Worm (Caenorhabditis elegans) whole organism, young adult: ENCODE results near the gene C06E4.6.

ENCODE experiments used
- F39B2.1 ChIP-seq: fragments of 200-800 bp; sonication (Bioruptor generic); IDR thresholded peaks from 2 replicates; pipeline ENCODE4 v1.3.6; 2022; ENCODE audit warnings: missing genetic modification reagents, missing genetic modification characterization, missing compliant biosample characterization
- F52B5.7 ChIP-seq: sonication (generic microtip); optimal IDR thresholded peaks from 2 replicates; lab custom pipeline; 2016; ENCODE audit warnings: mild to moderate bottlenecking, missing genetic modification characterization, missing compliant biosample characterization
- F57C9.4 ChIP-seq: sonication (generic microtip); optimal IDR thresholded peaks from 2 replicates; lab custom pipeline; 2017; ENCODE audit warnings: mild to moderate bottlenecking, missing genetic modification characterization, missing compliant biosample characterization
- Y53F4B.3 ChIP-seq: fragments of 200-800 bp; sonication (Bioruptor generic); IDR thresholded peaks from 2 replicates; pipeline ENCODE4 v1.3.6; 2022; ENCODE audit warnings: missing genetic modification reagents, missing genetic modification characterization, missing compliant biosample characterization
- Y56A3A.18 ChIP-seq: fragments of 200-800 bp; sonication (Bioruptor generic); IDR thresholded peaks from 2 replicates; pipeline ENCODE4 v1.3.6; 2022; ENCODE audit warnings: missing genetic modification reagents, missing genetic modification characterization, missing compliant biosample characterization
- ZK185.1 ChIP-seq: sonication (generic microtip); optimal IDR thresholded peaks from 2 replicates; lab custom pipeline; 2016; ENCODE audit warnings: mild to moderate bottlenecking, missing genetic modification characterization, missing compliant biosample characterization; ENCODE audit not compliant: poor library complexity, severe bottlenecking
- aptf-3 ChIP-seq: fragments of 200-800 bp; sonication (Bioruptor generic); IDR thresholded peaks from 2 replicates; pipeline ENCODE4 v1.3.6; 2022; ENCODE audit warnings: missing genetic modification characterization, missing compliant biosample characterization
- die-1 ChIP-seq: sonication (generic microtip); optimal IDR thresholded peaks from 2 replicates; lab custom pipeline; 2016; ENCODE audit warnings: missing genotype, mild to moderate bottlenecking, missing genetic modification characterization, missing compliant biosample characterization
- efl-1 ChIP-seq: fragments of 150-350 bp; optimal IDR thresholded peaks from 2 replicates; lab custom pipeline; 2014; ENCODE audit warnings: missing biosample characterization, missing genetic modification reagents, missing genetic modification characterization
- egrh-3 ChIP-seq: fragments of 200-800 bp; sonication (Bioruptor generic); IDR thresholded peaks from 2 replicates; pipeline ENCODE4 v1.3.6; 2022; ENCODE audit warnings: missing genetic modification reagents, missing genetic modification characterization, missing compliant biosample characterization
- hmg-20 ChIP-seq: fragments of 200-800 bp; sonication (Bioruptor generic); IDR thresholded peaks from 2 replicates; pipeline ENCODE4 v1.3.6; 2022; ENCODE audit warnings: missing genetic modification reagents, missing genetic modification characterization, missing compliant biosample characterization
- let-607 ChIP-seq, 2 experiments: fragments of 200-800 bp in 1 of 2; sonication (Bioruptor generic) in 1 of 2; sonication (generic microtip) in 1 of 2; optimal IDR thresholded peaks; 2 replicates each; lab custom pipeline; 2016 to 2018; ENCODE audit warnings: mild to moderate bottlenecking in 2 of 2, missing compliant biosample characterization in 2 of 2, missing genetic modification characterization in 2 of 2, moderate library complexity in 2 of 2, missing genotype in 1 of 2
- lsy-27 ChIP-seq: sonication (generic microtip); optimal IDR thresholded peaks from 2 replicates; lab custom pipeline; 2017; ENCODE audit warnings: missing genetic modification characterization, mild to moderate bottlenecking, missing compliant biosample characterization, antibody characterized with exemption, missing genotype, borderline replicate concordance; ENCODE audit not compliant: insufficient read depth
- nfya-2 ChIP-seq: fragments of 200-800 bp; sonication (Bioruptor generic); IDR thresholded peaks from 2 replicates; pipeline ENCODE4 v1.3.6; 2022; ENCODE audit warnings: missing genetic modification reagents, missing genetic modification characterization, missing compliant biosample characterization
- nhr-120 ChIP-seq: fragments of 200-800 bp; sonication (Bioruptor generic); IDR thresholded peaks from 2 replicates; pipeline ENCODE4 v1.3.6; 2022; ENCODE audit warnings: missing genetic modification characterization, missing compliant biosample characterization
- sptf-2 ChIP-seq: fragments of 200-800 bp; sonication (Bioruptor generic); optimal IDR thresholded peaks from 2 replicates; lab custom pipeline; 2018; ENCODE audit warnings: mild to moderate bottlenecking, missing genetic modification characterization, missing compliant biosample characterization

Gene C06E4.6

DNA sequence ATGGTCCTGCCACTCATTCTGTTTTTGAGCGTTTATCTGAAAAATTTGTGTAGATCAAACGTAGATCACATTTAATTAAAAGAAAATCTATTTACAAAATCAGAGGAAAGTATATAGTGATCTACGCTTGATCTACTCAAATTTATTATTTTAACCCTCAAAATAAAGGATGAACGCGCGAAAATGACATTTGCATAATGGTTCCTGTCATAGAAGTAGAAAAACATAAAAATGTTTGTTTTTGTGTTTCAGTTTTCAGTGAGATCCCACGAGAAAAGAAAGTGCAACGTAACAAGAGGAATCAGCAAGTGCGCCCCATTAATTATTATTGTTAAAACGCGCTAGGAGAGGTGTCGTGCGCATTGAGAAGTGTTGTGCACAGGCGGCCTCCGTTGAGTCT is 46.8 kb downstream of the C06E4.6 start (continued):
- TF ChIP-seq die-1 (tag; lab: Kevin White, UChicago) = peak; percentile 5
- no peak for TF ChIP-seq nfya-2 (GFP tag; lab: Robert Waterston, UW)
- no peak for TF ChIP-seq sptf-2 (GFP tag; lab: Kevin White, UChicago)
- peak; percentile 81 for TF ChIP-seq efl-1 (GFP tag; lab: Kevin White, UChicago)
- no peak for TF ChIP-seq nhr-120 (GFP tag; lab: Robert Waterston, UW)
- no peak for TF ChIP-seq lsy-27 (tag; lab: Kevin White, UChicago)
- TF ChIP-seq Y53F4B.3 (GFP tag; lab: Robert Waterston, UW) = no peak
- TF ChIP-seq aptf-3 = no peak
- TF ChIP-seq let-607 (tag; optimal IDR thresholded peaks at IDR 0.05; lab: Kevin White, UChicago) = no peak
- no peak for TF ChIP-seq ZK185.1 (tag; lab: Kevin White, UChicago)
- TF ChIP-seq F39B2.1 (GFP tag; lab: Robert Waterston, UW) = no peak
- no peak for TF ChIP-seq Y56A3A.18 (GFP tag; lab: Robert Waterston, UW)

DNA sequence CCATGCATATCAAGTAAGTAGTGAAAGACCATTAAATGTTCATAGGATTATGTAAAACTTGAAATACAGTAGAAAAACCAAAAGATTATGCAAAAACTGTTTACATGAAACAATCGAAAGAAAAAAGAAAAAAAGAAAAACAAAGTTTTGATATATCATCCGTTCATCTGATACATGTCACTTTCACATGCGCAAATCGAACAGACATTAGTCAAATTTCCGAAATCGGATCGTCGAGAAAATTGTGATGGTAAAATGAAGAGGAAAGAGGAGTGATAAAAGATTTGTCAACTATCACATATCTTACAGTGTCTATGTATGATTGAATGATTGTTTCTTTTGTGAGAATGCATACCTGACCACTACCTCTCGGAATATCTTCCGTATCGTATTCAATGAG is 49.1 kb downstream of the C06E4.6 start:
- TF ChIP-seq F52B5.7 (tag; lab: Kevin White, UChicago) (no peak), egrh-3 (GFP tag; lab: Robert Waterston, UW) (no peak), F57C9.4 (tag; lab: Kevin White, UChicago) (no peak), hmg-20 (GFP tag; lab: Robert Waterston, UW) (no peak)
